Fruit fly (Drosophila melanogaster) whole organism, embryonic: ENCODE results near the gene Ndae1.

Source experiments
- Ada2b ChIP-seq: fragments of 200-800 bp; sonication (Bioruptor generic); IDR thresholded peaks from 2 replicates; pipeline ENCODE4 v1.3.6; 2022; ENCODE audit warnings: missing biosample characterization, missing genetic modification characterization
- B-H2 ChIP-seq: fragments of 200-800 bp; sonication (Bioruptor generic); optimal IDR thresholded peaks from 2 replicates; lab custom pipeline; 2018; ENCODE audit warnings: missing biosample characterization, mild to moderate bottlenecking, missing genetic modification characterization
- BEAF-32 ChIP-seq: fragments of 200-800 bp; sonication (Bioruptor generic); optimal IDR thresholded peaks from 3 replicates; lab custom pipeline; 2017; ENCODE audit warnings: missing biosample characterization, missing genetic modification characterization, mild to moderate bottlenecking, moderate library complexity, missing genetic modification reagents
- CG10462 ChIP-seq: fragments of 200-800 bp; sonication (Bioruptor generic); optimal IDR thresholded peaks from 2 replicates; lab custom pipeline; 2016; ENCODE audit warnings: missing biosample characterization, missing genetic modification characterization
- CG10654 ChIP-seq: fragments of 200-800 bp; sonication (Bioruptor generic); optimal IDR thresholded peaks from 2 replicates; lab custom pipeline; 2016; ENCODE audit warnings: missing biosample characterization, missing genetic modification characterization
- CG11085 ChIP-seq: fragments of 200-800 bp; sonication (Bioruptor generic); IDR thresholded peaks from 2 replicates; pipeline ENCODE4 v1.3.6; 2022; ENCODE audit warnings: missing biosample characterization, missing genetic modification characterization
- CG11093 ChIP-seq: fragments of 200-800 bp; sonication (Bioruptor generic); IDR thresholded peaks from 3 replicates; pipeline ENCODE4 v1.3.6; 2022; ENCODE audit warnings: missing biosample characterization, missing genetic modification characterization
- CG11560 ChIP-seq: fragments of 200-800 bp; sonication (Bioruptor generic); IDR thresholded peaks from 3 replicates; pipeline ENCODE4 v1.3.6; 2022; ENCODE audit warnings: missing biosample characterization, missing genetic modification characterization
- CG11695 ChIP-seq: fragments of 200-800 bp; sonication (Bioruptor generic); IDR thresholded peaks from 3 replicates; pipeline ENCODE4 v1.3.6; 2022; ENCODE audit warnings: missing biosample characterization, missing genetic modification characterization
- CG12104 ChIP-seq: fragments of 200-800 bp; sonication (Bioruptor generic); optimal IDR thresholded peaks from 3 replicates; lab custom pipeline; 2016; ENCODE audit warnings: missing biosample characterization, missing genetic modification characterization
- CG12236 ChIP-seq: fragments of 200-800 bp; sonication (Bioruptor generic); optimal IDR thresholded peaks from 2 replicates; lab custom pipeline; 2016; ENCODE audit warnings: missing biosample characterization, missing genetic modification characterization
- CG13624 ChIP-seq: fragments of 200-800 bp; sonication (Bioruptor generic); optimal IDR thresholded peaks from 2 replicates; lab custom pipeline; 2016; ENCODE audit warnings: missing biosample characterization, missing genetic modification characterization
- CG13775 ChIP-seq: fragments of 200-800 bp; sonication (Bioruptor generic); optimal IDR thresholded peaks from 3 replicates; lab custom pipeline; 2017; ENCODE audit warnings: missing biosample characterization, mild to moderate bottlenecking, missing genetic modification characterization
- CG17186 ChIP-seq: fragments of 200-800 bp; sonication (Bioruptor generic); optimal IDR thresholded peaks from 3 replicates; lab custom pipeline; 2017; ENCODE audit warnings: missing biosample characterization, missing genetic modification reagents, missing genetic modification characterization
- CG2129 ChIP-seq: fragments of 200-800 bp; sonication (Bioruptor generic); IDR thresholded peaks from 2 replicates; pipeline ENCODE4 v1.3.6; 2022; ENCODE audit warnings: missing biosample characterization, missing genetic modification characterization; ENCODE audit not compliant: partially characterized antibody
- CG2199 ChIP-seq: fragments of 200-800 bp; sonication (Bioruptor generic); IDR thresholded peaks from 3 replicates; pipeline ENCODE4 v1.3.6; 2022; ENCODE audit warnings: missing biosample characterization, missing genetic modification characterization
- CG30020 ChIP-seq: fragments of 200-800 bp; optimal IDR thresholded peaks from 2 replicates; lab custom pipeline; 2019; ENCODE audit warnings: missing biosample characterization, mild to moderate bottlenecking, missing genetic modification characterization, moderate library complexity
- CG3726 ChIP-seq: fragments of 200-800 bp; sonication (Bioruptor generic); IDR thresholded peaks from 3 replicates; pipeline ENCODE4, ENCODE4 v1.3.6; 2022; ENCODE audit warnings: missing biosample characterization, missing genetic modification characterization
- CG6175 ChIP-seq: fragments of 200-800 bp; sonication (Bioruptor generic); IDR thresholded peaks from 3 replicates; pipeline ENCODE4 v1.3.6; 2022; ENCODE audit warnings: missing biosample characterization, missing genetic modification characterization
- CG7963 ChIP-seq: fragments of 200-800 bp; sonication (Bioruptor generic); IDR thresholded peaks from 3 replicates; pipeline ENCODE4 v1.3.6; 2022; ENCODE audit warnings: missing biosample characterization, missing genetic modification characterization; ENCODE audit not compliant: partially characterized antibody
- CG9437 ChIP-seq: fragments of 200-800 bp; sonication (Bioruptor generic); optimal IDR thresholded peaks from 2 replicates; lab custom pipeline; 2018; ENCODE audit warnings: missing biosample characterization, mild to moderate bottlenecking, missing genetic modification characterization
- Chrac-16 ChIP-seq: fragments of 200-800 bp; sonication (Bioruptor generic); optimal IDR thresholded peaks from 3 replicates; lab custom pipeline; 2016; ENCODE audit warnings: missing biosample characterization, missing genetic modification characterization
- D ChIP-seq, 2 experiments: fragments of 200-800 bp in 1 of 2; fragments of >200 bp in 1 of 2; sonication (Bioruptor generic) in 1 of 2; optimal IDR thresholded peaks; 2 replicates in 1 of 2; 3 replicates in 1 of 2; lab custom pipeline; 2017; ENCODE audit warnings: mild to moderate bottlenecking in 1 of 2, missing biosample characterization in 1 of 2, missing genetic modification characterization in 1 of 2, missing genetic modification reagents in 1 of 2
- E2f2 ChIP-seq: fragments of 200-800 bp; sonication (Bioruptor generic); IDR thresholded peaks from 2 replicates; pipeline ENCODE4 v1.3.6; 2022; ENCODE audit warnings: missing biosample characterization, missing genetic modification characterization
- Fer1 ChIP-seq: fragments of 200-800 bp; sonication (Bioruptor generic); optimal IDR thresholded peaks from 2 replicates; lab custom pipeline; 2017; ENCODE audit warnings: missing biosample characterization, mild to moderate bottlenecking, missing genetic modification characterization
- H15 ChIP-seq: fragments of 200-800 bp; sonication (Bioruptor generic); IDR thresholded peaks from 3 replicates; pipeline ENCODE4 v1.3.6; 2022; ENCODE audit warnings: missing biosample characterization, missing genetic modification characterization
- H2.0 ChIP-seq: fragments of 200-800 bp; sonication (Bioruptor generic); IDR thresholded peaks from 2 replicates; pipeline ENCODE4 v1.3.6; 2022; ENCODE audit warnings: missing biosample characterization, missing genetic modification characterization
- NFAT ChIP-seq: fragments of 200-800 bp; sonication (Bioruptor generic); IDR thresholded peaks from 2 replicates; pipeline ENCODE4 v1.3.6; 2022; ENCODE audit warnings: missing biosample characterization, missing genetic modification characterization
- Poxn ChIP-seq: fragments of 200-800 bp; sonication (Bioruptor generic); IDR thresholded peaks from 2 replicates; pipeline ENCODE4 v1.3.6; 2022; ENCODE audit warnings: missing biosample characterization, missing genetic modification characterization
- Rx ChIP-seq: fragments of 200-800 bp; sonication (Bioruptor generic); IDR thresholded peaks from 2 replicates; pipeline ENCODE4 v1.3.6; 2022; ENCODE audit warnings: missing biosample characterization, missing genetic modification characterization
- Sry-δ ChIP-seq: fragments of 200-800 bp; sonication (Bioruptor generic); optimal IDR thresholded peaks from 2 replicates; lab custom pipeline; 2016; ENCODE audit warnings: missing biosample characterization, missing genetic modification characterization
- Ssrp ChIP-seq: fragments of 200-800 bp; sonication (Bioruptor generic); optimal IDR thresholded peaks from 2 replicates; lab custom pipeline; 2018; ENCODE audit warnings: missing biosample characterization, mild to moderate bottlenecking, missing genetic modification characterization, moderate library complexity
- Stat92E ChIP-seq, 3 experiments: fragments of >200 bp in 2 of 3; fragments of 200-800 bp in 1 of 3; sonication (Bioruptor generic) in 1 of 3; optimal IDR thresholded peaks; 2 replicates each; lab custom pipeline; 2017 to 2019; ENCODE audit warnings: missing biosample characterization in 3 of 3, missing genetic modification characterization in 3 of 3, mild to moderate bottlenecking in 1 of 3, moderate library complexity in 1 of 3
- ase ChIP-seq: fragments of 200-800 bp; sonication (Bioruptor generic); IDR thresholded peaks from 3 replicates; pipeline ENCODE4 v1.3.6; 2022; ENCODE audit warnings: missing biosample characterization, missing genetic modification characterization
- bigmax ChIP-seq: fragments of 200-800 bp; sonication (Bioruptor generic); optimal IDR thresholded peaks from 2 replicates; lab custom pipeline; 2018; ENCODE audit warnings: missing biosample characterization, mild to moderate bottlenecking, missing genetic modification characterization
- cad ChIP-seq: fragments of >200 bp; optimal IDR thresholded peaks from 2 replicates; lab custom pipeline; 2017; ENCODE audit warnings: missing biosample characterization, missing genetic modification characterization
- crp ChIP-seq, 2 experiments: fragments of 200-800 bp; sonication (Bioruptor generic); optimal IDR thresholded peaks; 2 replicates in 1 of 2; 3 replicates in 1 of 2; lab custom pipeline; 2017; ENCODE audit warnings: missing biosample characterization in 2 of 2, missing genetic modification characterization in 2 of 2, mild to moderate bottlenecking in 1 of 2, moderate library complexity in 1 of 2
- da ChIP-seq: fragments of 200-800 bp; sonication (Bioruptor generic); optimal IDR thresholded peaks from 2 replicates; lab custom pipeline; 2016; ENCODE audit warnings: missing biosample characterization, missing genetic modification characterization
- grn ChIP-seq: fragments of 200-800 bp; sonication (Bioruptor generic); optimal IDR thresholded peaks from 3 replicates; lab custom pipeline; 2017; ENCODE audit warnings: missing biosample characterization, missing genetic modification characterization
- maf-S ChIP-seq: fragments of 200-800 bp; sonication (Bioruptor generic); optimal IDR thresholded peaks from 2 replicates; lab custom pipeline; 2016; ENCODE audit warnings: missing biosample characterization, missing genetic modification characterization
- mld ChIP-seq: fragments of 200-800 bp; sonication (Bioruptor generic); IDR thresholded peaks from 3 replicates; pipeline ENCODE4 v1.3.6; 2022; ENCODE audit warnings: missing biosample characterization, missing genetic modification characterization; ENCODE audit not compliant: partially characterized antibody
- pb ChIP-seq: fragments of 200-800 bp; sonication (Bioruptor generic); optimal IDR thresholded peaks from 3 replicates; lab custom pipeline; 2016; ENCODE audit warnings: missing biosample characterization, missing genetic modification characterization
- sd ChIP-seq: fragments of 200-800 bp; sonication (Bioruptor generic); optimal IDR thresholded peaks from 3 replicates; lab custom pipeline; 2018; ENCODE audit warnings: missing biosample characterization, mild to moderate bottlenecking, missing genetic modification characterization, moderate library complexity
- sima ChIP-seq: fragments of 200-800 bp; sonication (Bioruptor generic); optimal IDR thresholded peaks from 2 replicates; lab custom pipeline; 2016; ENCODE audit warnings: missing biosample characterization, missing genetic modification characterization
- tll ChIP-seq, 2 experiments: fragments of 200-800 bp in 1 of 2; fragments of >200 bp in 1 of 2; sonication (Bioruptor generic) in 1 of 2; optimal IDR thresholded peaks; 2 replicates each; lab custom pipeline; 2017 to 2019; ENCODE audit warnings: missing biosample characterization in 2 of 2, missing genetic modification characterization in 2 of 2, mild to moderate bottlenecking in 1 of 2, moderate library complexity in 1 of 2
- toy ChIP-seq: fragments of 200-800 bp; sonication (Bioruptor generic); IDR thresholded peaks from 2 replicates; pipeline ENCODE4 v1.3.6; 2022; ENCODE audit warnings: missing biosample characterization, missing genetic modification characterization
- unpg ChIP-seq: fragments of 200-800 bp; sonication (Bioruptor generic); optimal IDR thresholded peaks from 3 replicates; lab custom pipeline; 2018; ENCODE audit warnings: missing biosample characterization, mild to moderate bottlenecking, missing genetic modification characterization, moderate library complexity
- vfl ChIP-seq: fragments of 200-800 bp; sonication (Bioruptor generic); optimal IDR thresholded peaks from 2 replicates; lab custom pipeline; 2016; ENCODE audit warnings: missing biosample characterization, missing genetic modification characterization
- vnd ChIP-seq: fragments of 200-800 bp; sonication (Bioruptor generic); IDR thresholded peaks from 3 replicates; pipeline ENCODE4 v1.3.6; 2022; ENCODE audit warnings: missing biosample characterization, missing genetic modification characterization; ENCODE audit not compliant: partially characterized antibody
- zen2 ChIP-seq: fragments of 200-800 bp; sonication (Bioruptor generic); IDR thresholded peaks from 3 replicates; pipeline ENCODE4 v1.3.6; 2022; ENCODE audit warnings: missing biosample characterization, missing genetic modification characterization; ENCODE audit not compliant: partially characterized antibody

The Ndae1 gene

DNA sequence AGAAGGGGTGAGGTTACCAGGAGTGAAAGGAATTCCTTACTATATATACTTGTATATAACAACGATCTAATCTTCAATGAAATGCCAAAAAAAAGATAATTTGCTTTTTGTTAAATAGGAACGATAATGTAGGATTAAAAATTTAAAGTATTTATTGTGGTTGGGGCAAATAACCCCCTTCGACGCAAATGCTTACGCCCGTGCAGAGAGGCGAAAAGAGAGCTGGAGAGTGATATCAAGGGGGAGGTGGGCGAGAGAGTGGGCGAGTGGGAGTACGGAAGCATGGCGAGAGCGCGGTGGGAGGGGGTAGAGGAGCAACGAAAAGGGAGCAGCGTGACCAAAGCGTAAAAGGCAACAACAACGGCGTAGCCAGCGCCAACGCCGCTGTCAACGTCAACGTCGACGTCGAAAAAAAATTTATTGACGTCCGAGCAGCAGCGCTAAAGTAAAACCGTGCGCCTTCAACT is 60.6 kb downstream of the Ndae1 start (continued):
- TF ChIP-seq CG6175: peak; percentile 94
- peak in 1 of 3 experiments; percentile 88 for TF ChIP-seq Stat92E (GFP tag; optimal IDR thresholded peaks at IDR 0.05; lab: Kevin White, UChicago)
- TF ChIP-seq sd (tag; lab: Kevin White, UChicago): peak; percentile 94
- peak; percentile 98 for TF ChIP-seq Ssrp (tag; lab: Kevin White, UChicago)
- TF ChIP-seq Fer1 (GFP tag; lab: Kevin White, UChicago): peak; percentile 99
- peak; percentile 96 for TF ChIP-seq CG13624 (GFP tag; lab: Kevin White, UChicago)
- no peak for TF ChIP-seq tll (GFP tag; optimal IDR thresholded peaks at IDR 0.05; lab: Kevin White, UChicago)
- TF ChIP-seq grn: peak; percentile 85
- TF ChIP-seq unpg (GFP tag; lab: Kevin White, UChicago): peak; percentile 98
- peak; percentile 97 for TF ChIP-seq H15 (GFP tag; lab: Robert Waterston, UW)
- TF ChIP-seq zen2 (GFP tag; lab: Robert Waterston, UW): no peak
- TF ChIP-seq CG11695 (GFP tag; lab: Robert Waterston, UW): peak; percentile 99
- peak; percentile 97 for TF ChIP-seq CG2199 (GFP tag; lab: Robert Waterston, UW)
- peak; percentile 91 for TF ChIP-seq CG12236
- peak; percentile 87 for TF ChIP-seq CG17186
- peak; percentile 93 for TF ChIP-seq da (GFP tag; lab: Kevin White, UChicago)
- TF ChIP-seq pb: peak; percentile 93
- peak; percentile 98 for TF ChIP-seq B-H2 (GFP tag; lab: Kevin White, UChicago)
- peak; percentile 98 for TF ChIP-seq Chrac-16
- no peak for TF ChIP-seq cad (GFP tag; lab: Kevin White, UChicago)
- TF ChIP-seq D (optimal IDR thresholded peaks at IDR 0.05; lab: Kevin White, UChicago): no peak
- TF ChIP-seq D (GFP tag; optimal IDR thresholded peaks at IDR 0.05; lab: Kevin White, UChicago): peak; percentile 98
- no peak for TF ChIP-seq CG7963
- peak; percentile 95 for TF ChIP-seq maf-S
- peak; percentile 98 for TF ChIP-seq Rx (GFP tag; lab: Robert Waterston, UW)
- peak; percentile 57 for TF ChIP-seq Sry-δ (GFP tag; lab: Kevin White, UChicago)
- peak; percentile 97 for TF ChIP-seq CG13775 (GFP tag; lab: Kevin White, UChicago)
- peak; percentile 84 for TF ChIP-seq CG30020 (tag; lab: Kevin White, UChicago)
- peak; percentile 93 for TF ChIP-seq Poxn (GFP tag; lab: Robert Waterston, UW)
- peak; percentile 94 for TF ChIP-seq CG9437 (GFP tag; lab: Kevin White, UChicago)
- peak; percentile 94 for TF ChIP-seq CG11560
- TF ChIP-seq CG10654 (GFP tag; lab: Kevin White, UChicago): peak; percentile 97
- TF ChIP-seq NFAT (GFP tag; lab: Robert Waterston, UW): peak; percentile 96
- no peak for TF ChIP-seq CG2129 (GFP tag; lab: Robert Waterston, UW)
- peak; percentile 97 for TF ChIP-seq H2.0 (GFP tag; lab: Robert Waterston, UW)
- peak; percentile 55 for TF ChIP-seq bigmax (GFP tag; lab: Kevin White, UChicago)
- peak; percentile 88 for TF ChIP-seq E2f2 (GFP tag; lab: Robert Waterston, UW)
- TF ChIP-seq BEAF-32: peak; percentile 19
- peak; percentile 72 for TF ChIP-seq sima (GFP tag; lab: Kevin White, UChicago)
- TF ChIP-seq crp (GFP tag; optimal IDR thresholded peaks at IDR 0.05; lab: Kevin White, UChicago): peak in 1 of 2 experiments; percentile 70
- peak; percentile 97 for TF ChIP-seq CG12104 (GFP tag; lab: Kevin White, UChicago)
- TF ChIP-seq vnd: no peak
- peak; percentile 98 for TF ChIP-seq ase
- TF ChIP-seq mld (GFP tag; lab: Robert Waterston, UW): no peak
- TF ChIP-seq vfl: peak; percentile 96
- TF ChIP-seq CG11085 (GFP tag; lab: Robert Waterston, UW): peak; percentile 96
- TF ChIP-seq CG3726: peak; percentile 97
- peak; percentile 96 for TF ChIP-seq Ada2b (GFP tag; lab: Robert Waterston, UW)
- peak; percentile 89 for TF ChIP-seq toy (GFP tag; lab: Robert Waterston, UW)
- peak; percentile 98 for TF ChIP-seq CG11093 (GFP tag; lab: Robert Waterston, UW)
- peak; percentile 97 for TF ChIP-seq CG10462 (GFP tag; lab: Kevin White, UChicago)
